Fruit fly (Drosophila melanogaster) whole organism, prepupa: Measurements from ENCODE around the gene CG32267.
A peak's percentile ranks its signal among the peaks of the same experiment; 100 is the strongest.

Experiments
- CG10631 ChIP-seq: fragments of 200-800 bp; sonication (Bioruptor generic); optimal IDR thresholded peaks from 2 replicates; lab custom pipeline; 2016; ENCODE audit warnings: missing biosample characterization, missing genetic modification characterization
- CG10669 ChIP-seq: fragments of 200-800 bp; sonication (Bioruptor generic); optimal IDR thresholded peaks from 3 replicates; lab custom pipeline; 2018; ENCODE audit warnings: missing biosample characterization, mild to moderate bottlenecking, missing genetic modification characterization, moderate library complexity
- CG11762 ChIP-seq: fragments of 200-800 bp; sonication (Bioruptor generic); optimal IDR thresholded peaks from 3 replicates; lab custom pipeline; 2016; ENCODE audit warnings: missing biosample characterization, missing genetic modification characterization; ENCODE audit not compliant: insufficient read depth
- CG15336 ChIP-seq: fragments of 200-800 bp; sonication (Bioruptor generic); IDR thresholded peaks from 2 replicates; pipeline ENCODE4 v1.3.6; 2022; ENCODE audit warnings: missing biosample characterization, missing genetic modification characterization
- CG1621 ChIP-seq: fragments of 200-800 bp; sonication (Bioruptor generic); optimal IDR thresholded peaks from 3 replicates; lab custom pipeline; 2018; ENCODE audit warnings: missing biosample characterization, mild to moderate bottlenecking, missing genetic modification characterization
- CG16779 ChIP-seq: fragments of 200-800 bp; sonication (Bioruptor generic); optimal IDR thresholded peaks from 3 replicates; lab custom pipeline; 2017; ENCODE audit warnings: missing biosample characterization, mild to moderate bottlenecking, missing genetic modification characterization
- CG3032 ChIP-seq: fragments of 200-800 bp; optimal IDR thresholded peaks from 2 replicates; lab custom pipeline; 2019; ENCODE audit warnings: missing biosample characterization, mild to moderate bottlenecking, missing genetic modification characterization, moderate library complexity
- CG32006 ChIP-seq: fragments of 200-800 bp; sonication (Bioruptor generic); optimal IDR thresholded peaks from 3 replicates; lab custom pipeline; 2017; ENCODE audit warnings: missing biosample characterization, mild to moderate bottlenecking, missing genetic modification characterization
- CG34406 ChIP-seq: fragments of 200-800 bp; sonication (Bioruptor generic); optimal IDR thresholded peaks from 3 replicates; lab custom pipeline; 2016; ENCODE audit warnings: missing biosample characterization, missing genetic modification characterization
- CG3919 ChIP-seq: fragments of 200-800 bp; sonication (Bioruptor generic); optimal IDR thresholded peaks from 3 replicates; lab custom pipeline; 2016; ENCODE audit warnings: missing biosample characterization, missing genetic modification characterization
- CG6163 ChIP-seq: fragments of 200-800 bp; sonication (Bioruptor generic); IDR thresholded peaks from 3 replicates; pipeline ENCODE4 v1.3.6; 2022; ENCODE audit warnings: missing biosample characterization, missing genetic modification characterization
- CG6276 ChIP-seq: fragments of 200-800 bp; sonication (Bioruptor generic); optimal IDR thresholded peaks from 2 replicates; lab custom pipeline; 2017; ENCODE audit warnings: missing biosample characterization, mild to moderate bottlenecking, missing genetic modification characterization
- CG6792 ChIP-seq: fragments of 200-800 bp; sonication (Bioruptor generic); optimal IDR thresholded peaks from 3 replicates; lab custom pipeline; 2016; ENCODE audit warnings: missing biosample characterization, missing genetic modification characterization
- CG6808 ChIP-seq: fragments of 200-800 bp; sonication (Bioruptor generic); optimal IDR thresholded peaks from 3 replicates; lab custom pipeline; 2017; ENCODE audit warnings: missing biosample characterization, missing genetic modification characterization, mild to moderate bottlenecking, moderate library complexity, missing genetic modification reagents
- CG6854 ChIP-seq: fragments of 200-800 bp; sonication (Bioruptor generic); optimal IDR thresholded peaks from 2 replicates; lab custom pipeline; 2017; ENCODE audit warnings: missing biosample characterization, mild to moderate bottlenecking, missing genetic modification characterization
- CG7368 ChIP-seq: fragments of 200-800 bp; sonication (Bioruptor generic); optimal IDR thresholded peaks from 3 replicates; lab custom pipeline; 2016; ENCODE audit warnings: missing biosample characterization, missing genetic modification characterization
- CG8119 ChIP-seq: fragments of 200-800 bp; sonication (Bioruptor generic); IDR thresholded peaks from 3 replicates; pipeline ENCODE4 v1.3.6; 2022; ENCODE audit warnings: missing biosample characterization, missing genetic modification characterization
- CG8319 ChIP-seq: fragments of 200-800 bp; sonication (Bioruptor generic); optimal IDR thresholded peaks from 3 replicates; lab custom pipeline; 2016; ENCODE audit warnings: missing biosample characterization, missing genetic modification characterization
- CG8632 ChIP-seq: fragments of 200-800 bp; sonication (Bioruptor generic); optimal IDR thresholded peaks from 3 replicates; lab custom pipeline; 2016; ENCODE audit warnings: missing biosample characterization, missing genetic modification characterization
- CG9139 ChIP-seq: fragments of 200-800 bp; sonication (Bioruptor generic); optimal IDR thresholded peaks from 3 replicates; lab custom pipeline; 2017; ENCODE audit warnings: missing biosample characterization, mild to moderate bottlenecking, missing genetic modification characterization
- Eip78C ChIP-seq: fragments of 200-800 bp; sonication (Bioruptor generic); peaks from one replicate; lab custom pipeline; 2016; ENCODE audit warnings: missing biosample characterization, missing genetic modification characterization
- Eip93F ChIP-seq: fragments of 200-800 bp; sonication (Bioruptor generic); optimal IDR thresholded peaks from 2 replicates; lab custom pipeline; 2016; ENCODE audit warnings: missing biosample characterization, mild to moderate bottlenecking, missing genetic modification characterization
- Ets96B ChIP-seq: fragments of 200-800 bp; optimal IDR thresholded peaks from 2 replicates; lab custom pipeline; 2019; ENCODE audit warnings: missing biosample characterization, mild to moderate bottlenecking, missing genetic modification characterization, moderate library complexity
- Gug ChIP-seq: fragments of 200-800 bp; sonication (Bioruptor generic); IDR thresholded peaks from 2 replicates; pipeline ENCODE4 v1.3.6; 2022; ENCODE audit warnings: missing biosample characterization, missing genetic modification characterization
- Hr4 ChIP-seq: fragments of 200-800 bp; sonication (Bioruptor generic); optimal IDR thresholded peaks from 3 replicates; lab custom pipeline; 2016; ENCODE audit warnings: missing biosample characterization, missing genetic modification characterization
- Met ChIP-seq: fragments of 200-800 bp; sonication (Bioruptor generic); optimal IDR thresholded peaks from 3 replicates; lab custom pipeline; 2016; ENCODE audit warnings: missing biosample characterization, missing genetic modification characterization
- OdsH ChIP-seq: fragments of 200-800 bp; sonication (Bioruptor generic); optimal IDR thresholded peaks from 3 replicates; lab custom pipeline; 2016; ENCODE audit warnings: missing biosample characterization, missing genetic modification characterization
- Sox14 ChIP-seq: fragments of 200-800 bp; sonication (Bioruptor generic); optimal IDR thresholded peaks from 3 replicates; lab custom pipeline; 2016; ENCODE audit warnings: missing biosample characterization, missing genetic modification characterization
- Sox15 ChIP-seq: fragments of 200-800 bp; sonication (Bioruptor generic); optimal IDR thresholded peaks from 3 replicates; lab custom pipeline; 2016; ENCODE audit warnings: missing biosample characterization, missing genetic modification characterization
- achi ChIP-seq: fragments of 200-800 bp; sonication (Bioruptor generic); optimal IDR thresholded peaks from 3 replicates; lab custom pipeline; 2016; ENCODE audit warnings: missing biosample characterization, missing genetic modification characterization
- dac ChIP-seq: fragments of 200-800 bp; sonication (Bioruptor generic); optimal IDR thresholded peaks from 2 replicates; lab custom pipeline; 2017; ENCODE audit warnings: missing biosample characterization, mild to moderate bottlenecking, missing genetic modification characterization
- dsx ChIP-seq: fragments of 200-800 bp; optimal IDR thresholded peaks from 3 replicates; lab custom pipeline; 2019; ENCODE audit warnings: missing biosample characterization, mild to moderate bottlenecking, missing genetic modification characterization, moderate library complexity; ENCODE audit not compliant: poor library complexity, severe bottlenecking
- eg ChIP-seq: fragments of 200-800 bp; sonication (Bioruptor generic); IDR thresholded peaks from 3 replicates; pipeline ENCODE4 v1.3.6; 2022; ENCODE audit warnings: missing biosample characterization, missing genetic modification characterization
- esn ChIP-seq: fragments of 200-800 bp; sonication (Bioruptor generic); optimal IDR thresholded peaks from 2 replicates; lab custom pipeline; 2016; ENCODE audit warnings: missing biosample characterization, mild to moderate bottlenecking, missing genetic modification characterization, moderate library complexity
- fd59A ChIP-seq: fragments of 200-800 bp; sonication (Bioruptor generic); optimal IDR thresholded peaks from 2 replicates; lab custom pipeline; 2017; ENCODE audit warnings: missing biosample characterization, mild to moderate bottlenecking, missing genetic modification characterization, missing genetic modification reagents
- fd85E ChIP-seq: fragments of 200-800 bp; sonication (Bioruptor generic); optimal IDR thresholded peaks from 3 replicates; lab custom pipeline; 2016; ENCODE audit warnings: missing biosample characterization, missing genetic modification characterization
- fkh ChIP-seq: fragments of 200-800 bp; sonication (Bioruptor generic); optimal IDR thresholded peaks from 3 replicates; lab custom pipeline; 2017; ENCODE audit warnings: missing biosample characterization, mild to moderate bottlenecking, missing genetic modification characterization, moderate library complexity
- lz ChIP-seq: fragments of 200-800 bp; sonication (Bioruptor generic); optimal IDR thresholded peaks from 3 replicates; lab custom pipeline; 2016; ENCODE audit warnings: missing biosample characterization, missing genetic modification characterization
- net ChIP-seq: fragments of 200-800 bp; sonication (Bioruptor generic); optimal IDR thresholded peaks from 3 replicates; lab custom pipeline; 2016; ENCODE audit warnings: missing biosample characterization, missing genetic modification characterization
- pdm3 ChIP-seq: fragments of 200-800 bp; sonication (Bioruptor generic); optimal IDR thresholded peaks from 3 replicates; lab custom pipeline; 2016; ENCODE audit warnings: missing biosample characterization, missing genetic modification characterization
- salr ChIP-seq, 2 experiments: fragments of 200-800 bp; sonication (Bioruptor generic); optimal IDR thresholded peaks; 3 replicates each; lab custom pipeline; 2016 to 2018; ENCODE audit warnings: missing biosample characterization in 2 of 2, missing genetic modification characterization in 2 of 2, mild to moderate bottlenecking in 1 of 2
- spab ChIP-seq: fragments of 200-800 bp; sonication (Bioruptor generic); optimal IDR thresholded peaks from 2 replicates; lab custom pipeline; 2017; ENCODE audit warnings: missing biosample characterization, mild to moderate bottlenecking, missing genetic modification characterization, missing genetic modification reagents
- ss ChIP-seq, 2 experiments: fragments of 200-800 bp; sonication (Bioruptor generic); optimal IDR thresholded peaks; 2 replicates in 1 of 2; 3 replicates in 1 of 2; lab custom pipeline; 2017 to 2018; ENCODE audit warnings: mild to moderate bottlenecking in 2 of 2, missing biosample characterization in 2 of 2, missing genetic modification characterization in 2 of 2, moderate library complexity in 1 of 2
- svp ChIP-seq: fragments of 200-800 bp; sonication (Bioruptor generic); peaks from one replicate; lab custom pipeline; 2016; ENCODE audit warnings: missing biosample characterization, missing genetic modification characterization
- topi ChIP-seq: fragments of 200-800 bp; sonication (Bioruptor generic); optimal IDR thresholded peaks from 3 replicates; lab custom pipeline; 2016; ENCODE audit warnings: missing biosample characterization, missing genetic modification characterization
- vri ChIP-seq: fragments of 200-800 bp; sonication (Bioruptor generic); optimal IDR thresholded peaks from 3 replicates; lab custom pipeline; 2016; ENCODE audit warnings: missing biosample characterization, mild to moderate bottlenecking, missing genetic modification characterization

The CG32267 gene

DNA sequence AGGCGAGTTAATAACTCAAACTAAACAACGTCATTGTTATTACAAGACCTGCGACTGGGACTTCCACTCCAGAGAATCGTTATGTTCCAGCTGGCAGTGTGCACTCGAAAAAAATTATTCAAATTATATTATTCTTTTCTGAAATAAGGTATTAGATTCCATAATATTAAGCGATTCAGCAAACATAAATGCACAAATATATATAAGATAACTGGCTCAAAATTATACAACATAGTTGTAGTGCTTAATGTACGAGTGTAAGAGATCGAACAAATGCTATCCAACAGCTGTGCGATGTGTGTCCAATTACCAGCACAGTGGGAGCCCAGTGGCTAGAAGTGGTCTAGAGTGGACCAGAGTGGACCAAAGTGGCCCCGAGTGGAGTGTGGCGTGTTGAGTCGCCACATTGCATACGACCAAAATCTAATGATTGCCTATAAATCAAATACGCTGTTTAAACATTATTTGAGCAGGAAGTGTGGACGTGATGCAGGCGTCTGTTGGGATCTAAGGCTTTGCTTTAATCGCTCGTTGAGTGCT lies 27.6 kb downstream of the CG32267 start (continued):
- TF ChIP-seq CG34406, result no peak
- TF ChIP-seq svp (GFP tag; lab: Kevin White, UChicago), result no peak
- TF ChIP-seq net (GFP tag; lab: Kevin White, UChicago), result peak; percentile 33
- TF ChIP-seq CG10669 (GFP tag; lab: Kevin White, UChicago), result peak; percentile 62
- peak; percentile 67 for TF ChIP-seq Ets96B (tag; lab: Kevin White, UChicago)
- peak; percentile 48 for TF ChIP-seq achi
- no peak for TF ChIP-seq CG11762
- peak; percentile 11 to 42 for TF ChIP-seq salr (GFP tag; optimal IDR thresholded peaks at IDR 0.05; lab: Kevin White, UChicago)

DNA sequence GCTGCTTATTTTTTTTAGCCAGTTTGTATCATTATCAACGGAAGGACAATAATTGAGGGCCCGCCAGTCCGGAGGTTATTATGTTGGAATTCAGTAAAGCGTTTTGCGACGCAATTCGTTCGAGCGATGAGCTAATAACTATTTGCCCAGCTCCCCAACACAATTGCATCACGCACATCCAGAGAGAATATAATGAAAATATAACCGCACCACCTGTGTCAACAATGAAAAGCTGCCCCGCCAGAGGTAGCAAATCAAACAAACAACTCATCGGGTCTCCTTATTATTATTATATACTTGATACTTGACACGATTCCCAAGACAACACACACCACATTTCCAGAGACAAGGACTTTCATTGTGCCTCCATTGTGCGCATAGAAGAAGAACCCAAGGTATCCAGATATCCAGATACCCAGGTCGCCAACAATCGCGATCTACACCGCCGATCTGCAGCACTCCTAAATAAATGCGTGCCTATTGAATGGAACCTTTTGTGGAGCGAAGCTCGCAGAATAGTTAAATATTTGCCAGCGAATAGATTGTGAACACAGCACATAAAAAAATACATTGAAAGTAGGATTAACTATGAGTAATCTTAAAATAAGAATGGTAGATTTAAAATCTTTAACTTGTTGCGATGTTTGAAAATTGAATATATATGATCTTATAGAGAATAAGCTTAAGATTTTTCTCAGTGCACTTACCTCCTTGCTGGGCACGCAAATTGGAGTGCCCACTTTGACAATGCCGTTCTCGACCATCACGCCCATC lies 29.0 kb downstream of the CG32267 start:
- TF ChIP-seq achi (peak; percentile 27), lz (GFP tag; lab: Kevin White, UChicago) (no peak), Sox15 (GFP tag; lab: Kevin White, UChicago) (no peak), pdm3 (GFP tag; lab: Kevin White, UChicago) (peak; percentile 10), CG1621 (tag; lab: Kevin White, UChicago) (no peak), esn (GFP tag; lab: Kevin White, UChicago) (no peak), CG11762 (no peak), fkh (GFP tag; lab: Kevin White, UChicago) (peak; percentile 23), salr (GFP tag; optimal IDR thresholded peaks at IDR 0.05; lab: Kevin White, UChicago) (no peak), eg (GFP tag; lab: Robert Waterston, UW) (0 out of 3 replicates have a peak, but pooled peaks have one; percentile 29), Eip78C (GFP tag; lab: Kevin White, UChicago) (peak; percentile 72), svp (GFP tag; lab: Kevin White, UChicago) (peak; percentile 42), dsx (GFP tag; lab: Kevin White, UChicago) (peak; percentile 9), CG6808 (GFP tag; lab: Kevin White, UChicago) (peak; percentile 41), ss (GFP tag; optimal IDR thresholded peaks at IDR 0.05; lab: Kevin White, UChicago) (peak; percentile 0 to 3), CG6854 (GFP tag; lab: Kevin White, UChicago) (no peak), CG32006 (GFP tag; lab: Kevin White, UChicago) (peak; percentile 3), Gug (GFP tag; lab: Robert Waterston, UW) (peak; percentile 36; the same call in 1 of the 2 replicates), CG15336 (GFP tag; lab: Robert Waterston, UW) (peak; percentile 15; the same call in 1 of the 2 replicates), CG34406 (no peak), CG8319 (GFP tag; lab: Kevin White, UChicago) (no peak), CG3919 (GFP tag; lab: Kevin White, UChicago) (peak; percentile 56), Met (GFP tag; lab: Kevin White, UChicago) (no peak), OdsH (GFP tag; lab: Kevin White, UChicago) (no peak), dac (no peak), Sox14 (GFP tag; lab: Kevin White, UChicago) (peak; percentile 11), spab (GFP tag; lab: Kevin White, UChicago) (peak; percentile 10), Eip93F (GFP tag; lab: Kevin White, UChicago) (no peak), Hr4 (GFP tag; lab: Kevin White, UChicago) (peak; percentile 20), topi (GFP tag; lab: Kevin White, UChicago) (no peak), CG8632 (GFP tag; lab: Kevin White, UChicago) (no peak), CG6163 (GFP tag; lab: Robert Waterston, UW) (peak; percentile 56; the same call in 1 of the 3 replicates), CG6792 (no peak), fd59A (GFP tag; lab: Kevin White, UChicago) (peak; percentile 22), CG10631 (GFP tag; lab: Kevin White, UChicago) (peak; percentile 42), fd85E (GFP tag; lab: Kevin White, UChicago) (no peak), Ets96B (tag; lab: Kevin White, UChicago) (peak; percentile 50), CG10669 (GFP tag; lab: Kevin White, UChicago) (peak; percentile 35), CG8119 (0 out of 3 replicates have a peak, but pooled peaks have one; percentile 45), CG9139 (GFP tag; lab: Kevin White, UChicago) (no peak), CG7368 (GFP tag; lab: Kevin White, UChicago) (no peak), CG6276 (no peak), CG3032 (tag; lab: Kevin White, UChicago) (peak; percentile 51), CG16779 (tag; lab: Kevin White, UChicago) (no peak), vri (GFP tag; lab: Kevin White, UChicago) (peak; percentile 59)
